Fruit fly (Drosophila melanogaster) whole organism, wandering third instar larva: ENCODE data around the gene Ttc1.

ENCODE experiments used
- Abd-B ChIP-seq: fragments of >200 bp; optimal IDR thresholded peaks from 2 replicates; lab custom pipeline; 2017; ENCODE audit warnings: missing biosample characterization, missing genetic modification characterization
- CG32264 ChIP-seq: fragments of 200-800 bp; sonication (Bioruptor generic); optimal IDR thresholded peaks from 2 replicates; lab custom pipeline; 2016; ENCODE audit warnings: missing biosample characterization, missing genetic modification characterization
- CG9705 ChIP-seq: fragments of 200-800 bp; sonication (Bioruptor generic); optimal IDR thresholded peaks from 2 replicates; lab custom pipeline; 2018; ENCODE audit warnings: missing biosample characterization, mild to moderate bottlenecking, missing genetic modification characterization
- CrebA ChIP-seq: fragments of 200-800 bp; sonication (Bioruptor generic); optimal IDR thresholded peaks from 2 replicates; lab custom pipeline; 2016; ENCODE audit warnings: missing biosample characterization, mild to moderate bottlenecking, missing genetic modification characterization, borderline replicate concordance
- Dfd ChIP-seq: fragments of >200 bp; optimal IDR thresholded peaks from 2 replicates; lab custom pipeline; 2017; ENCODE audit warnings: missing biosample characterization, missing genetic modification characterization
- GATAd ChIP-seq: sonication (Bioruptor generic); optimal IDR thresholded peaks from 2 replicates; lab custom pipeline; 2016; ENCODE audit warnings: missing biosample characterization, missing genetic modification characterization
- HLH106 ChIP-seq: fragments of 200-800 bp; optimal IDR thresholded peaks from 3 replicates; lab custom pipeline; 2019; ENCODE audit warnings: missing biosample characterization, mild to moderate bottlenecking, missing genetic modification characterization, moderate library complexity
- Hnf4 ChIP-seq: fragments of 200-800 bp; sonication (Bioruptor generic); optimal IDR thresholded peaks from 2 replicates; lab custom pipeline; 2016; ENCODE audit warnings: missing biosample characterization, mild to moderate bottlenecking, missing genetic modification characterization
- Hr78 ChIP-seq: fragments of >200 bp; optimal IDR thresholded peaks from 2 replicates; lab custom pipeline; 2017; ENCODE audit warnings: missing biosample characterization, missing genetic modification characterization
- Hr83 ChIP-seq: fragments of 200-300 bp; sonication (Bioruptor generic); optimal IDR thresholded peaks from 2 replicates; lab custom pipeline; 2016; ENCODE audit warnings: missing biosample characterization, mild to moderate bottlenecking, missing genetic modification characterization, moderate library complexity; ENCODE audit not compliant: poor library complexity, severe bottlenecking
- Jra ChIP-seq: sonication (Bioruptor generic); optimal IDR thresholded peaks from 2 replicates; lab custom pipeline; 2016; ENCODE audit warnings: missing biosample characterization, missing genetic modification characterization
- Myc ChIP-seq: fragments of >200 bp; optimal IDR thresholded peaks from 2 replicates; lab custom pipeline; 2017
- N ChIP-seq: fragments of >200 bp; optimal IDR thresholded peaks from 2 replicates; lab custom pipeline; 2018; ENCODE audit warnings: missing biosample characterization, missing external identifiers, missing genetic modification characterization
- Rel ChIP-seq, 2 experiments: fragments of 200-800 bp; sonication (Bioruptor generic) in 1 of 2; optimal IDR thresholded peaks; 2 replicates in 1 of 2; 3 replicates in 1 of 2; lab custom pipeline; 2016 to 2019; ENCODE audit warnings: mild to moderate bottlenecking in 2 of 2, missing biosample characterization in 2 of 2, missing genetic modification characterization in 2 of 2, moderate library complexity in 1 of 2
- Sp1 ChIP-seq: fragments of 200-800 bp; sonication (Bioruptor generic); optimal IDR thresholded peaks from 3 replicates; lab custom pipeline; 2019; ENCODE audit warnings: missing biosample characterization, mild to moderate bottlenecking, missing genetic modification characterization, moderate library complexity
- br ChIP-seq: fragments of 200-800 bp; sonication (Bioruptor generic); optimal IDR thresholded peaks from 2 replicates; lab custom pipeline; 2016; ENCODE audit warnings: missing biosample characterization, missing genetic modification characterization
- brk ChIP-seq: fragments of 200-800 bp; sonication (Bioruptor generic); optimal IDR thresholded peaks from 2 replicates; lab custom pipeline; 2016; ENCODE audit warnings: missing biosample characterization, mild to moderate bottlenecking, missing genetic modification characterization
- dl ChIP-seq, 2 experiments: fragments of 175-275, 200-275 bp in 1 of 2; fragments of 200-275 bp in 1 of 2; sonication (Bioruptor generic); optimal IDR thresholded peaks; lab custom pipeline; 2018; ENCODE audit warnings: mild to moderate bottlenecking in 2 of 2, missing biosample characterization in 2 of 2, missing genetic modification characterization in 2 of 2, moderate library complexity in 2 of 2; ENCODE audit not compliant: partially characterized antibody in 2 of 2, insufficient read depth in 1 of 2
- dmrt93B ChIP-seq: fragments of 200-800 bp; sonication (Bioruptor generic); optimal IDR thresholded peaks from 2 replicates; lab custom pipeline; 2018; ENCODE audit warnings: missing biosample characterization, mild to moderate bottlenecking, missing genetic modification characterization
- dsf ChIP-seq: sonication (Bioruptor generic); optimal IDR thresholded peaks from 2 replicates; lab custom pipeline; 2016; ENCODE audit warnings: missing biosample characterization, missing genetic modification characterization, borderline replicate concordance
- ey ChIP-seq: fragments of 200-800 bp; sonication (Bioruptor generic); optimal IDR thresholded peaks from 2 replicates; lab custom pipeline; 2016; ENCODE audit warnings: missing biosample characterization, missing genetic modification characterization
- foxo ChIP-seq, 2 experiments: fragments of 200-800 bp; sonication (Bioruptor generic); optimal IDR thresholded peaks; 2 replicates in 1 of 2; 3 replicates in 1 of 2; lab custom pipeline; 2016 to 2017; ENCODE audit warnings: missing biosample characterization in 2 of 2, missing genetic modification characterization in 2 of 2
- fru ChIP-seq: fragments of 200-800 bp; sonication (Bioruptor generic); optimal IDR thresholded peaks from 3 replicates; lab custom pipeline; 2016; ENCODE audit warnings: missing biosample characterization, mild to moderate bottlenecking, missing genetic modification characterization
- h ChIP-seq: fragments of 200-800 bp; sonication (Bioruptor generic); optimal IDR thresholded peaks from 3 replicates; lab custom pipeline; 2016; ENCODE audit warnings: missing biosample characterization, mild to moderate bottlenecking, missing genetic modification characterization
- jim ChIP-seq: fragments of 175-275, 200-325 bp; sonication (Bioruptor generic); optimal IDR thresholded peaks from 2 replicates; lab custom pipeline; 2016; ENCODE audit warnings: missing biosample characterization, mild to moderate bottlenecking, missing genetic modification characterization
- lola ChIP-seq: fragments of >200 bp; optimal IDR thresholded peaks from 2 replicates; lab custom pipeline; 2017; ENCODE audit warnings: missing biosample characterization, missing genetic modification characterization
- psq ChIP-seq: fragments of 200-800 bp; sonication (Bioruptor generic); optimal IDR thresholded peaks from 3 replicates; lab custom pipeline; 2017; ENCODE audit warnings: missing biosample characterization, mild to moderate bottlenecking, missing genetic modification characterization, moderate library complexity
- rgr ChIP-seq: fragments of 200-800 bp; sonication (Bioruptor generic); optimal IDR thresholded peaks from 3 replicates; lab custom pipeline; 2016; ENCODE audit warnings: missing biosample characterization, mild to moderate bottlenecking, missing genetic modification characterization
- sage ChIP-seq: fragments of 200-800 bp; sonication (Bioruptor generic); optimal IDR thresholded peaks from 2 replicates; lab custom pipeline; 2016; ENCODE audit warnings: missing biosample characterization, mild to moderate bottlenecking, missing genetic modification characterization
- sv ChIP-seq: fragments of 200-800 bp; sonication (Bioruptor generic); optimal IDR thresholded peaks from 3 replicates; lab custom pipeline; 2016; ENCODE audit warnings: missing biosample characterization, missing genetic modification characterization
- tai ChIP-seq: sonication (Bioruptor generic); optimal IDR thresholded peaks from 2 replicates; lab custom pipeline; 2016; ENCODE audit warnings: missing biosample characterization, missing genetic modification characterization

Ttc1 gene

dm6 chr3R:16431707-16432106 is 11.1 kb downstream of the Ttc1 start:
- TF ChIP-seq tai (GFP tag; lab: Kevin White, UChicago) (no peak), foxo (GFP tag; optimal IDR thresholded peaks at IDR 0.05; lab: Kevin White, UChicago) (peak in 1 of 2 experiments; percentile 20), jim (GFP tag; lab: Kevin White, UChicago) (no peak), Myc (lab: Kevin White, UChicago) (peak; percentile 85), Sp1 (peak; percentile 1), Hnf4 (peak; percentile 66), ey (no peak), rgr (GFP tag; lab: Kevin White, UChicago) (peak; percentile 27), Jra (GFP tag; lab: Kevin White, UChicago) (no peak), HLH106 (peak; percentile 13), dsf (GFP tag; lab: Kevin White, UChicago) (no peak), brk (GFP tag; lab: Kevin White, UChicago) (no peak), Hr83 (GFP tag; lab: Kevin White, UChicago) (peak; percentile 19), GATAd (GFP tag; lab: Kevin White, UChicago) (no peak), Abd-B (GFP tag; lab: Kevin White, UChicago) (no peak), br (peak; percentile 25), CG9705 (GFP tag; lab: Kevin White, UChicago) (no peak), N (GFP tag; lab: Kevin White, UChicago) (peak; percentile 60), psq (no peak), lola (GFP tag; lab: Kevin White, UChicago) (no peak), Rel (GFP tag; optimal IDR thresholded peaks at IDR 0.05; lab: Kevin White, UChicago) (no peak), Rel (tag; optimal IDR thresholded peaks at IDR 0.05; lab: Kevin White, UChicago) (peak; percentile 6), Hr78 (GFP tag; lab: Kevin White, UChicago) (no peak)
- TF ChIP-seq, all 38 proteins: peak for 10

- TF ChIP-seq Hnf4 (no peak), sage (GFP tag; lab: Kevin White, UChicago) (no peak), sv (GFP tag; lab: Kevin White, UChicago) (no peak), N (GFP tag; lab: Kevin White, UChicago) (no peak), brk (GFP tag; lab: Kevin White, UChicago) (no peak), br (no peak), fru (no peak), dsf (GFP tag; lab: Kevin White, UChicago) (no peak), foxo (GFP tag; optimal IDR thresholded peaks at IDR 0.05; lab: Kevin White, UChicago) (no peak), Jra (GFP tag; lab: Kevin White, UChicago) (no peak)
Measured at dm6 chr3R:16430381-16430780, 12.4 kb downstream of the Ttc1 start, which contains the start of gene CG31279. Gene CG31279, plus strand, starts transcription at chr3R:16430681.

dm6 chr3R:16427520-16427919 is 15.3 kb downstream of the Ttc1 start:
- TF ChIP-seq sv (GFP tag; lab: Kevin White, UChicago) = no peak

dm6 chr3R:16423323-16423722 is 19.5 kb downstream of the Ttc1 start:
- TF ChIP-seq Sp1 (peak; percentile 30), foxo (GFP tag; optimal IDR thresholded peaks at IDR 0.05; lab: Kevin White, UChicago) (no peak)

- TF ChIP-seq CG9705 (GFP tag; lab: Kevin White, UChicago) (no peak), Dfd (peak; percentile 19), tai (GFP tag; lab: Kevin White, UChicago) (no peak), dl (GFP tag; optimal IDR thresholded peaks at IDR 0.05; lab: Kevin White, UChicago; ENCODE audit: insufficient read depth in 1 of 2, partially characterized antibody in 2 of 2) (no peak), CG32264 (GFP tag; lab: Kevin White, UChicago) (no peak), dsf (GFP tag; lab: Kevin White, UChicago) (no peak), fru (no peak)
Measured at dm6 chr3R:16416508-16416907, 26.3 kb downstream of the Ttc1 start.

DNA sequence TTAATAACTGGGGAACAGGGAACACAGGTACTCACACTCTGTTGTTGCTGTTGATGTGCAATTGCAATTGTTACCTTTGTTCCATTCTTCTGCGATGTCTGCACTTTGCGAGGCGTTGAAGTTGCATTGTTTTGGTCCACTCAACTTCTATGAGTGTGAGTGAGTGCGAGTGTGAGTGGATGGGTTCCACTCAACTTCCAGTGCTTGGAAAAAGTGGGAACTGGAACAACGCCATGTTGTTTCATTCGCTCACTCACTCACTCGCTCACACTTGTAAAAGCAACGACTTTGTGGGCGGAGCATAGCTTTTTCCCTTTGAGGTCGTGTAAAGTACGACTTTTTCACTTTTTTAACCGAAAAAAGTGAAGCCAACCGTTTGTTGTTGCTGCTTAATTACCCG is 29.1 kb downstream of the Ttc1 start:
- TF ChIP-seq Jra (GFP tag; lab: Kevin White, UChicago) = no peak
- no peak for TF ChIP-seq CrebA (GFP tag; lab: Kevin White, UChicago)
- no peak for TF ChIP-seq CG32264 (GFP tag; lab: Kevin White, UChicago)
- TF ChIP-seq dmrt93B (GFP tag; lab: Kevin White, UChicago) = no peak
- no peak for TF ChIP-seq psq
- TF ChIP-seq sage (GFP tag; lab: Kevin White, UChicago) = no peak
- no peak for TF ChIP-seq Dfd
- TF ChIP-seq dsf (GFP tag; lab: Kevin White, UChicago) = no peak
- TF ChIP-seq Abd-B (GFP tag; lab: Kevin White, UChicago) = no peak
- no peak for TF ChIP-seq h (GFP tag; lab: Kevin White, UChicago)
- no peak for TF ChIP-seq sv (GFP tag; lab: Kevin White, UChicago)
- no peak for TF ChIP-seq rgr (GFP tag; lab: Kevin White, UChicago)
- no peak for TF ChIP-seq Hr83 (GFP tag; lab: Kevin White, UChicago)
